Fruit fly (Drosophila melanogaster) whole organism, wandering third instar larva: Measurements from ENCODE around the gene CG15547.

Source experiments
- Abd-B ChIP-seq: fragments of >200 bp; optimal IDR thresholded peaks from 2 replicates; lab custom pipeline; 2017; ENCODE audit warnings: missing biosample characterization, missing genetic modification characterization
- brk ChIP-seq: fragments of 200-800 bp; sonication (Bioruptor generic); optimal IDR thresholded peaks from 2 replicates; lab custom pipeline; 2016; ENCODE audit warnings: missing biosample characterization, mild to moderate bottlenecking, missing genetic modification characterization
- fru ChIP-seq: fragments of 200-800 bp; sonication (Bioruptor generic); optimal IDR thresholded peaks from 3 replicates; lab custom pipeline; 2016; ENCODE audit warnings: missing biosample characterization, mild to moderate bottlenecking, missing genetic modification characterization
- pan ChIP-seq: fragments of >200 bp; optimal IDR thresholded peaks from 2 replicates; lab custom pipeline; 2017
- sv ChIP-seq: fragments of 200-800 bp; sonication (Bioruptor generic); optimal IDR thresholded peaks from 3 replicates; lab custom pipeline; 2016; ENCODE audit warnings: missing biosample characterization, missing genetic modification characterization

- TF ChIP-seq fru (GFP tag; lab: Kevin White, UChicago) (no peak), brk (GFP tag; lab: Kevin White, UChicago) (no peak), Abd-B (GFP tag; lab: Kevin White, UChicago) (no peak), pan (lab: Kevin White, UChicago) (no peak), sv (no peak)
Observed at dm6 chr3R:30890045-30890444, 6.7 kb upstream of the CG15547 start.
